Fruit fly (Drosophila melanogaster) whole organism, adult: Measurements from ENCODE around the gene CG13102.

Experiments used
- CG11617 ChIP-seq: fragments of 200-800 bp; sonication (Bioruptor generic); optimal IDR thresholded peaks from 2 replicates; lab custom pipeline; 2017; ENCODE audit warnings: mild to moderate bottlenecking, missing biosample characterization, missing genetic modification reagents, missing genetic modification characterization
- CG12768 ChIP-seq: fragments of 200-800 bp; sonication (Bioruptor generic); optimal IDR thresholded peaks from 2 replicates; lab custom pipeline; 2017; ENCODE audit warnings: missing biosample characterization, missing genetic modification characterization, mild to moderate bottlenecking, moderate library complexity, missing genetic modification reagents
- CG14711 ChIP-seq: fragments of 200-800 bp; sonication (Bioruptor generic); optimal IDR thresholded peaks from 2 replicates; lab custom pipeline; 2018; ENCODE audit warnings: missing biosample characterization, mild to moderate bottlenecking, missing genetic modification characterization, moderate library complexity
- CG1620 ChIP-seq: fragments of 200-800 bp; sonication (Bioruptor generic); optimal IDR thresholded peaks from 2 replicates; lab custom pipeline; 2016; ENCODE audit warnings: missing biosample characterization, missing genetic modification characterization
- CG33017 ChIP-seq: fragments of 200-800 bp; sonication (Bioruptor generic); optimal IDR thresholded peaks from 2 replicates; lab custom pipeline; 2018; ENCODE audit warnings: missing biosample characterization, mild to moderate bottlenecking, missing genetic modification characterization, moderate library complexity
- CG5204 ChIP-seq: fragments of 200-800 bp; sonication (Bioruptor generic); optimal IDR thresholded peaks from 2 replicates; lab custom pipeline; 2016; ENCODE audit warnings: missing biosample characterization, missing genetic modification characterization
- CG7045 ChIP-seq: fragments of 200-800 bp; sonication (Bioruptor generic); optimal IDR thresholded peaks from 2 replicates; lab custom pipeline; 2017; ENCODE audit warnings: missing biosample characterization, mild to moderate bottlenecking, missing genetic modification characterization
- CG7101 ChIP-seq: fragments of 200-800 bp; sonication (Bioruptor generic); optimal IDR thresholded peaks from 2 replicates; lab custom pipeline; 2018; ENCODE audit warnings: missing biosample characterization, mild to moderate bottlenecking, missing genetic modification characterization, moderate library complexity
- Clk ChIP-seq: fragments of 200-800 bp; sonication (Bioruptor generic); optimal IDR thresholded peaks from 2 replicates; lab custom pipeline; 2017; ENCODE audit warnings: missing biosample characterization, missing genetic modification characterization
- Crg-1 ChIP-seq: fragments of 200-800 bp; sonication (Bioruptor generic); optimal IDR thresholded peaks from 2 replicates; lab custom pipeline; 2016; ENCODE audit warnings: missing biosample characterization, missing genetic modification characterization
- Hr96 ChIP-seq: fragments of 200-800 bp; sonication (Bioruptor generic); optimal IDR thresholded peaks from 2 replicates; lab custom pipeline; 2016; ENCODE audit warnings: missing biosample characterization, missing genetic modification characterization
- Mnt ChIP-seq: fragments of 200-800 bp; sonication (Bioruptor generic); optimal IDR thresholded peaks from 2 replicates; lab custom pipeline; 2016; ENCODE audit warnings: missing biosample characterization, mild to moderate bottlenecking, missing genetic modification characterization
- bab1 ChIP-seq: fragments of 200-800 bp; sonication (Bioruptor generic); optimal IDR thresholded peaks from 3 replicates; lab custom pipeline; 2019; ENCODE audit warnings: missing biosample characterization, mild to moderate bottlenecking, missing genetic modification characterization, moderate library complexity
- cic ChIP-seq: fragments of 200-800 bp; sonication (Bioruptor generic); optimal IDR thresholded peaks from 2 replicates; lab custom pipeline; 2017; ENCODE audit warnings: missing biosample characterization, mild to moderate bottlenecking, missing genetic modification characterization, moderate library complexity
- cnc ChIP-seq, 2 experiments: fragments of >200 bp; optimal IDR thresholded peaks; 2 replicates each; lab custom pipeline; 2017
- kay ChIP-seq: fragments of 200-800 bp; sonication (Bioruptor generic); peaks from one replicate; lab custom pipeline; 2016; ENCODE audit warnings: missing biosample characterization, missing genetic modification characterization, borderline replicate concordance
- ovo ChIP-seq: fragments of 200-800 bp; sonication (Bioruptor generic); optimal IDR thresholded peaks from 2 replicates; lab custom pipeline; 2016; ENCODE audit warnings: missing biosample characterization, missing genetic modification characterization
- pad ChIP-seq: fragments of 200-800 bp; sonication (Bioruptor generic); optimal IDR thresholded peaks from 3 replicates; lab custom pipeline; 2017; ENCODE audit warnings: missing biosample characterization, missing genetic modification characterization, mild to moderate bottlenecking, moderate library complexity, missing genetic modification reagents
- tj ChIP-seq: fragments of 200-800 bp; sonication (Bioruptor generic); optimal IDR thresholded peaks from 3 replicates; lab custom pipeline; 2017; ENCODE audit warnings: missing biosample characterization, mild to moderate bottlenecking, missing genetic modification characterization, moderate library complexity
- toe ChIP-seq: fragments of 200-800 bp; sonication (Bioruptor generic); optimal IDR thresholded peaks from 2 replicates; lab custom pipeline; 2016; ENCODE audit warnings: missing biosample characterization, missing genetic modification characterization

Gene CG13102

dm6 chr2L:9011543-9012238, at the start of gene CG13102:
CG13102 (plus strand) TSS chr2L:9012188.
- no peak for TF ChIP-seq ovo (GFP tag; lab: Kevin White, UChicago)
- TF ChIP-seq kay (GFP tag; lab: Kevin White, UChicago) = peak; percentile 39
- peak; percentile 82 for TF ChIP-seq cic (GFP tag; lab: Kevin White, UChicago)
- TF ChIP-seq CG33017 (tag; lab: Kevin White, UChicago) = peak; percentile 31

- TF ChIP-seq CG11617 (GFP tag; lab: Kevin White, UChicago) (no peak), toe (no peak), tj (GFP tag; lab: Kevin White, UChicago) (no peak), kay (GFP tag; lab: Kevin White, UChicago) (no peak), CG7045 (GFP tag; lab: Kevin White, UChicago) (no peak), CG14711 (no peak), CG33017 (tag; lab: Kevin White, UChicago) (no peak), CG7101 (tag; lab: Kevin White, UChicago) (no peak), Mnt (no peak), CG1620 (no peak), CG12768 (GFP tag; lab: Kevin White, UChicago) (no peak), pad (GFP tag; lab: Kevin White, UChicago) (no peak), bab1 (GFP tag; lab: Kevin White, UChicago) (no peak), cnc (optimal IDR thresholded peaks at IDR 0.05; lab: Kevin White, UChicago) (no peak), cic (GFP tag; lab: Kevin White, UChicago) (no peak), Crg-1 (no peak), Clk (GFP tag; lab: Kevin White, UChicago) (no peak), Hr96 (GFP tag; lab: Kevin White, UChicago) (no peak), ovo (GFP tag; lab: Kevin White, UChicago) (no peak), CG5204 (no peak)
Measured at dm6 chr2L:8962254-8962653, 49.7 kb upstream of the CG13102 start, which contains the start of the genes CG9525 and CG32985. CG9525 (minus strand) TSS chr2L:8962354. CG32985 (plus strand) TSS chr2L:8962533.

- TF ChIP-seq ovo (GFP tag; lab: Kevin White, UChicago) = no peak
- TF ChIP-seq Crg-1 = no peak
- peak; percentile 37 for TF ChIP-seq kay (GFP tag; lab: Kevin White, UChicago)
Measured at dm6 chr2L:8964657-8965056, 47.3 kb upstream of the CG13102 start, which contains the start of gene CG32984. CG32984 (plus strand) TSS chr2L:8964957.

- TF ChIP-seq Crg-1 (no peak), CG12768 (GFP tag; lab: Kevin White, UChicago) (no peak), ovo (GFP tag; lab: Kevin White, UChicago) (no peak), CG1620 (no peak), CG7045 (GFP tag; lab: Kevin White, UChicago) (no peak), cic (GFP tag; lab: Kevin White, UChicago) (no peak), Hr96 (GFP tag; lab: Kevin White, UChicago) (no peak)
Measured at dm6 chr2L:8967235-8967634, 44.8 kb upstream of the CG13102 start, which contains the start of gene CG18088. CG18088 (plus strand) TSS chr2L:8967535.

dm6 chr2L:8972905-8973304, 39.1 kb upstream of the CG13102 start:
- no peak for TF ChIP-seq CG5204
- TF ChIP-seq CG7045 (GFP tag; lab: Kevin White, UChicago) = no peak
- no peak for TF ChIP-seq cnc (optimal IDR thresholded peaks at IDR 0.05; lab: Kevin White, UChicago)
- TF ChIP-seq ovo (GFP tag; lab: Kevin White, UChicago) = no peak
- TF ChIP-seq CG11617 (GFP tag; lab: Kevin White, UChicago) = no peak
- TF ChIP-seq CG14711 = no peak
- no peak for TF ChIP-seq CG33017 (tag; lab: Kevin White, UChicago)

- TF ChIP-seq bab1 (GFP tag; lab: Kevin White, UChicago) = no peak
- no peak for TF ChIP-seq Crg-1
- TF ChIP-seq kay (GFP tag; lab: Kevin White, UChicago) = no peak
- TF ChIP-seq CG33017 (tag; lab: Kevin White, UChicago) = no peak
- no peak for TF ChIP-seq CG7045 (GFP tag; lab: Kevin White, UChicago)
- TF ChIP-seq pad (GFP tag; lab: Kevin White, UChicago) = no peak
- no peak for TF ChIP-seq CG1620
- TF ChIP-seq toe = no peak
- TF ChIP-seq Clk (GFP tag; lab: Kevin White, UChicago) = no peak
- TF ChIP-seq CG12768 (GFP tag; lab: Kevin White, UChicago) = no peak
- no peak for TF ChIP-seq CG7101 (tag; lab: Kevin White, UChicago)
- no peak for TF ChIP-seq CG14711
- TF ChIP-seq CG11617 (GFP tag; lab: Kevin White, UChicago) = no peak
- TF ChIP-seq cic (GFP tag; lab: Kevin White, UChicago) = no peak
- no peak for TF ChIP-seq cnc (optimal IDR thresholded peaks at IDR 0.05; lab: Kevin White, UChicago)
- TF ChIP-seq Hr96 (GFP tag; lab: Kevin White, UChicago) = no peak
- no peak for TF ChIP-seq ovo (GFP tag; lab: Kevin White, UChicago)
- no peak for TF ChIP-seq CG5204
- no peak for TF ChIP-seq tj (GFP tag; lab: Kevin White, UChicago)
Measured at dm6 chr2L:8974506-8974905, 37.5 kb upstream of the CG13102 start.

dm6 chr2L:8975328-8975727, 36.7 kb upstream of the CG13102 start, which contains the start of gene CG9541:
CG9541 (minus strand) TSS chr2L:8975428.
- no peak for TF ChIP-seq bab1 (GFP tag; lab: Kevin White, UChicago)
- no peak for TF ChIP-seq CG33017 (tag; lab: Kevin White, UChicago)
- TF ChIP-seq CG12768 (GFP tag; lab: Kevin White, UChicago) = no peak
- TF ChIP-seq toe = no peak
- TF ChIP-seq tj (GFP tag; lab: Kevin White, UChicago) = no peak
- no peak for TF ChIP-seq Hr96 (GFP tag; lab: Kevin White, UChicago)
